Worm (Caenorhabditis elegans): ENCODE data around the gene adal-1.

Gene adal-1

DNA sequence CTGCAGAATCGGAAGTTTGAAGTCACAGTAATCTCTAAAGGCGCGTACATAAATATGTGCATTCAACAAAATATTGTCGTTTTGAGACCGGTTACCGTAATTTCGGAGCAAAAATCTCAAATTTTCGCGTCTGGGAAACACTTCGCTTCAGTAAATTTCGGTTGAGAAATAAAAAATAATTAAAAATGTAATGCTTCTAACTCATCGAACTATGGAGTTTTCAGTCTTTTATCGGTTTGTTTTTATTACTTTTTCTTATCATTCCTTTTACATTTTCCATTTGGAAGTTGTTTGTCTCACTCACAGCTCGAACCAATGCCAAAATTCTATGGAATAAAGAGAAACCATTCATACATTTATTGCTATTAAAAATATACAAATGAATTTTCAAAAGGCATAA, 5.2 kb downstream of the adal-1 start (continued):
- TF ChIP-seq tlp-1 (tag; optimal IDR thresholded peaks at IDR 0.05): no peak
- no peak for TF ChIP-seq unc-130 (tag; optimal IDR thresholded peaks at IDR 0.05)
- peak; percentile 58 for TF ChIP-seq nhr-47 (tag; optimal IDR thresholded peaks at IDR 0.05)
- TF ChIP-seq hpl-2 (GFP tag; optimal IDR thresholded peaks at IDR 0.05): no peak
- TF ChIP-seq fkh-8 (tag; optimal IDR thresholded peaks at IDR 0.05): no peak
- no peak for TF ChIP-seq efl-1 (optimal IDR thresholded peaks at IDR 0.05)
- peak in 1 of 2 experiments; percentile 93 for TF ChIP-seq efl-1 (GFP tag; optimal IDR thresholded peaks at IDR 0.05 in 1 of 2)
- no peak for TF ChIP-seq isw-1 (GFP tag; IDR thresholded peaks at IDR 0.05)
- peak; percentile 39 for TF ChIP-seq C16A3.4 (tag; optimal IDR thresholded peaks at IDR 0.05)
- 0 out of 2 replicates have a peak, but pooled peaks have one; percentile 22 for TF ChIP-seq grh-1 (GFP tag; IDR thresholded peaks at IDR 0.05)
- no peak for TF ChIP-seq ceh-82 (tag; optimal IDR thresholded peaks at IDR 0.05)
- no peak for TF ChIP-seq blmp-1 (tag; optimal IDR thresholded peaks at IDR 0.05)
- TF ChIP-seq ceh-90 (tag; optimal IDR thresholded peaks at IDR 0.05): no peak
- no peak for TF ChIP-seq dsc-1 (tag; optimal IDR thresholded peaks at IDR 0.05)
- TF ChIP-seq snpc-4 (tag; optimal IDR thresholded peaks at IDR 0.05): no peak
- peak; percentile 18 for TF ChIP-seq lin-13 (GFP tag; optimal IDR thresholded peaks at IDR 0.05)
- peak; percentile 33 for TF ChIP-seq zip-4 (GFP tag; optimal IDR thresholded peaks at IDR 0.05)
- no peak for TF ChIP-seq unc-30 (tag; optimal IDR thresholded peaks at IDR 0.05)
- TF ChIP-seq nhr-237 (tag; optimal IDR thresholded peaks at IDR 0.05): no peak
- peak; percentile 70 for TF ChIP-seq tbx-2 (tag; optimal IDR thresholded peaks at IDR 0.05)
- no peak for TF ChIP-seq mep-1 (tag; optimal IDR thresholded peaks at IDR 0.05)
- TF ChIP-seq lir-3 (tag; optimal IDR thresholded peaks at IDR 0.05; ENCODE audit: poor library complexity): peak; percentile 46
- peak; percentile 43 for TF ChIP-seq rnt-1 (tag; optimal IDR thresholded peaks at IDR 0.05)
- no peak for TF ChIP-seq nhr-77 (tag; optimal IDR thresholded peaks at IDR 0.05)
- TF ChIP-seq irx-1 (tag; optimal IDR thresholded peaks at IDR 0.05): peak; percentile 2
- no peak for TF ChIP-seq egl-13 (tag; optimal IDR thresholded peaks at IDR 0.05)
- no peak for TF ChIP-seq ets-5 (GFP tag; IDR thresholded peaks at IDR 0.05)
- no peak for TF ChIP-seq alr-1 (tag; optimal IDR thresholded peaks at IDR 0.05; ENCODE audit: borderline replicate concordance)
- no peak for TF ChIP-seq nhr-76 (tag; optimal IDR thresholded peaks at IDR 0.05)
- no peak for TF ChIP-seq nhr-28 (tag; optimal IDR thresholded peaks at IDR 0.05)
- no peak for TF ChIP-seq zag-1 (tag; optimal IDR thresholded peaks at IDR 0.05)
- no peak for TF ChIP-seq ceh-63 (GFP tag; optimal IDR thresholded peaks at IDR 0.05)
- no peak for TF ChIP-seq sox-4 (tag; optimal IDR thresholded peaks at IDR 0.05)
- peak; percentile 17 for TF ChIP-seq nhr-85 (tag)
- no peak for TF ChIP-seq fkh-10 (GFP tag; optimal IDR thresholded peaks at IDR 0.05)
- peak; percentile 99 for TF ChIP-seq aly-2 (tag; optimal IDR thresholded peaks at IDR 0.05)
- TF ChIP-seq vab-15 (tag; optimal IDR thresholded peaks at IDR 0.05): no peak
- TF ChIP-seq C34B4.2 (tag; optimal IDR thresholded peaks at IDR 0.05): no peak
- no peak for TF ChIP-seq hlh-17 (GFP tag; optimal IDR thresholded peaks at IDR 0.05; ENCODE audit: borderline replicate concordance)
- no peak for TF ChIP-seq nhr-12 (tag; optimal IDR thresholded peaks at IDR 0.05)
- TF ChIP-seq xbp-1 (tag; optimal IDR thresholded peaks at IDR 0.05): peak; percentile 40
- no peak for TF ChIP-seq pag-3 (tag; optimal IDR thresholded peaks at IDR 0.05; ENCODE audit: borderline replicate concordance, insufficient read depth)
- peak; percentile 51 for TF ChIP-seq lin-14 (GFP tag; optimal IDR thresholded peaks at IDR 0.05)
- peak; percentile 33 for TF ChIP-seq C04F5.9 (tag; optimal IDR thresholded peaks at IDR 0.05)
- TF ChIP-seq nhr-71 (tag; optimal IDR thresholded peaks at IDR 0.05): peak; percentile 84

Data from whole organism, L1 larva.